Fruit fly (Drosophila melanogaster): ENCODE results near the gene CG5787.

- TF ChIP-seq cic (GFP tag; optimal IDR thresholded peaks at IDR 0.05) (no peak), Crg-1 (GFP tag; optimal IDR thresholded peaks at IDR 0.05) (no peak), kay (GFP tag; ENCODE audit: borderline replicate concordance) (no peak), CG33017 (tag; optimal IDR thresholded peaks at IDR 0.05) (no peak), tj (GFP tag; optimal IDR thresholded peaks at IDR 0.05) (peak; percentile 2)
Measured at dm6 chr2L:12700381-12700963, 12.3 kb downstream of the CG5787 start, which contains the start of gene CG17036.
